Fruit fly (Drosophila melanogaster): ENCODE results near the gene CG8066.

CG8066 gene

dm6 chr3R:14569411-14570107, 912 bp upstream of the CG8066 start, which contains the start of gene Cys:
TSS of gene Cys (minus strand) at chr3R:14569644.
- TF ChIP-seq CTCF (optimal IDR thresholded peaks at IDR 0.05), result no peak
- no peak for TF ChIP-seq CG8478 (optimal IDR thresholded peaks at IDR 0.05)

- TF ChIP-seq CTCF (optimal IDR thresholded peaks at IDR 0.05), result no peak
- no peak for TF ChIP-seq CG8478 (optimal IDR thresholded peaks at IDR 0.05)
Observed at dm6 chr3R:14567796-14568195, 851 bp downstream of the CG8066 start.

- TF ChIP-seq CG8478 (optimal IDR thresholded peaks at IDR 0.05) (no peak), CTCF (optimal IDR thresholded peaks at IDR 0.05) (no peak)
Observed at dm6 chr3R:14567329-14567728, 1.3 kb downstream of the CG8066 start, which contains the start of gene CG31313. TSS of gene CG31313 (minus strand) at chr3R:14567429.

dm6 chr3R:14565065-14565977, 3.3 kb downstream of the CG8066 start, which contains the start of gene CG14852:
TSS of gene CG14852 (plus strand) at chr3R:14565927.
- TF ChIP-seq CG8478 (optimal IDR thresholded peaks at IDR 0.05) (no peak), CTCF (optimal IDR thresholded peaks at IDR 0.05) (peak; percentile 4 to 70)

DNA sequence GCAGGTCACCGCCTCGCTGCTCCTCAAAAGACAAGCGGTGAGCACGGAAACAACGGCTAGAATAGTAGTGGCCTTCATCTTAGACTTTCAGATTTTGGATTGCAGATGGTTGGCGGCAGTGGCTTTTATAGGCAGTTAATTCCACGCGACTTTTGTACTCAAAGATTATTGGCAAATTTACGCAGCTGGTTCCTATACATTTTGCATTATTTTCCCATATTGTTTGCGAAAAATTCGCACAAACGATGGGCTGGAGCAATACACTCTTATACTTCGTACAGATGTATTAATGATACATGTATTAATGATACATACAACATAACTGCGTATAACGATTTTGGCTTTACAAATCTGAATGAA, 4.0 kb downstream of the CG8066 start, which contains the start of gene CG8087:
Gene CG8087, minus strand, starts transcription at position 101 of the 360 bp plus-strand sequence.
- TF ChIP-seq CTCF (optimal IDR thresholded peaks at IDR 0.05), result no peak
- no peak for TF ChIP-seq CG8478 (optimal IDR thresholded peaks at IDR 0.05)

- TF ChIP-seq CTCF (optimal IDR thresholded peaks at IDR 0.05) (no peak), CG8478 (optimal IDR thresholded peaks at IDR 0.05) (no peak)
Observed at dm6 chr3R:14562040-14562439, 6.6 kb downstream of the CG8066 start, which contains the start of gene CG14851. TSS of gene CG14851 (plus strand) at chr3R:14562340.

DNA sequence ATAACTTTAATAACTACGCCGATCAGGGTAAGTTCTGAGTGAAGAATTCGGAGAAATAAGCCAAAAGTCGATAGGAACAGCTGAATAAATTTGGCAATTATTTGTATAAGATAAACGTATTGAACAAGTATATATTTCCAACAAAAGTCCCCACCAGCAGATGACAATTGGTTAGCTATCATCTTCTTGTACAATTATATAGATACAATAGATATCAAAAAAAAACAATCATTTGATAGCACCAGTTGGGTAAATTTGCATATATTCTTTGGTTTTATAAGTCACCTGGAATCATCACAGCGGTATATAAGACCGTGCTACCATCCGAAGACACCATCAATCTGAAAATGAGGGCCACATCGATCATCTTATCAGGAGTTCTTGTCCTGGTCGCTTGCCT, 8.0 kb downstream of the CG8066 start, which contains the start of gene Jig:
Gene Jig, plus strand, starts transcription at position 301 of the 400 bp plus-strand sequence.
- no peak for TF ChIP-seq CTCF (optimal IDR thresholded peaks at IDR 0.05)
- TF ChIP-seq CG8478 (optimal IDR thresholded peaks at IDR 0.05), result no peak

- TF ChIP-seq CG8478 (optimal IDR thresholded peaks at IDR 0.05) (no peak), CTCF (optimal IDR thresholded peaks at IDR 0.05) (no peak)
Observed at dm6 chr3R:14559954-14560353, 8.7 kb downstream of the CG8066 start, which contains the start of gene CG14854. TSS of gene CG14854 (minus strand) at chr3R:14560054.

DNA sequence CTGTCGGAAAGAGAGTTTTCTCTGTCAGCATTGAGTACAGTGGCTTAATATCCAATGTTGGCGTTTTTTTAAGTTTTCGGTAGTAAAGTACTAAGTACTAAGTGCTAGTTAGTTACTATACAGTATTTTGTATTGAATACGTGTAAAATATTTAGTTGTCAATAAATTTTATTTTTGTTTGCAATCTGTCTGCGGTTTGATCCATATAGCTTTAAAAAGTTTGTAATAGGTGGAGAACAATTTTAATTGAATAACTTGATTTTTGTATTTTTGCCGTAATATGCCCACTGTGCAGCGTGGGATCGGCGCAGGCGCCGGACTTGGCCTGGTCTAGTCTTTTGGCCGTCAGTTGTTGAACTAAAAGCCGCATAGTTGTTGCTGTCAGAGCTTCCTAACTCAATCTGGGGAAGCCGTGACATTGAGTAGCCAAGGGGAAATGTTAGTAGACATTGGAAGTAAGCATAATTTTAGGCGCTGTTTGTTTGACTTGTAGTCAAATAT, 10.2 kb downstream of the CG8066 start:
- TF ChIP-seq CG8478 (optimal IDR thresholded peaks at IDR 0.05) (no peak), CTCF (optimal IDR thresholded peaks at IDR 0.05) (no peak)

- TF ChIP-seq CTCF (optimal IDR thresholded peaks at IDR 0.05), result no peak
- TF ChIP-seq CG8478 (optimal IDR thresholded peaks at IDR 0.05), result no peak
Observed at dm6 chr3R:14557480-14558354, 10.9 kb downstream of the CG8066 start, which contains the start of gene Pde6. TSS of gene Pde6 (minus strand) at chr3R:14558304.

dm6 chr3R:14555021-14555420, 13.6 kb downstream of the CG8066 start:
- no peak for TF ChIP-seq CG8478 (optimal IDR thresholded peaks at IDR 0.05)
- TF ChIP-seq CTCF (optimal IDR thresholded peaks at IDR 0.05), result no peak

dm6 chr3R:14548752-14549151, 19.9 kb downstream of the CG8066 start:
- no peak for TF ChIP-seq CTCF (optimal IDR thresholded peaks at IDR 0.05)
- TF ChIP-seq CG8478 (optimal IDR thresholded peaks at IDR 0.05), result no peak

dm6 chr3R:14542038-14542437, 26.6 kb downstream of the CG8066 start:
- TF ChIP-seq CG8478 (optimal IDR thresholded peaks at IDR 0.05) (no peak), CTCF (optimal IDR thresholded peaks at IDR 0.05) (no peak)

- TF ChIP-seq CG8478 (optimal IDR thresholded peaks at IDR 0.05) (no peak), CTCF (optimal IDR thresholded peaks at IDR 0.05) (no peak)
Observed at dm6 chr3R:14526657-14527056, 42.0 kb downstream of the CG8066 start.

Data from S2 (cell line).